Fruit fly (Drosophila melanogaster) whole organism, adult: ENCODE results near the gene Swip-1.
A peak's percentile ranks its signal among the peaks of the same experiment; 100 is the strongest.

ENCODE experiments used
- CG14711 ChIP-seq: fragments of 200-800 bp; sonication (Bioruptor generic); optimal IDR thresholded peaks from 2 replicates; lab custom pipeline; 2018; ENCODE audit warnings: missing biosample characterization, mild to moderate bottlenecking, missing genetic modification characterization, moderate library complexity
- CG1620 ChIP-seq: fragments of 200-800 bp; sonication (Bioruptor generic); optimal IDR thresholded peaks from 2 replicates; lab custom pipeline; 2016; ENCODE audit warnings: missing biosample characterization, missing genetic modification characterization
- cnc ChIP-seq, 2 experiments: fragments of >200 bp; optimal IDR thresholded peaks; 2 replicates each; lab custom pipeline; 2017

DNA sequence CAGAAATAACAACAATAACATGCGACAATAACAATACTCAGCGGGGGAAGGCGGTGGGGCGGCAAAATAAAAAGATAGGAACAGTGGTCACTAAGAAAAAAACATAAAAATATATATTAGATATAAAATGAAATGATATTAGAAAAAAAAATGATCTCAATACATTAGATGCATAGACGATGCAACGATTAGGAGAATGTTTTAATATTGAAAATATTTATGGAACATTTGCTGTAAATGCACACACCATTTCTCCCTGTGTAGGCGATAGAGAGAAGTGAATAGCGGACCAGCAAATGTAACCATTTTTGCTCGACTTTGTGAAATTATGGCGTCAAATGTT, 20.9 kb downstream of the Swip-1 start:
- TF ChIP-seq cnc (optimal IDR thresholded peaks at IDR 0.05; lab: Kevin White, UChicago) (no peak), CG1620 (GFP tag; lab: Kevin White, UChicago) (peak; percentile 74), CG14711 (tag; lab: Kevin White, UChicago) (peak; percentile 89)
